Fruit fly (Drosophila melanogaster) whole organism, prepupa: Measurements from ENCODE around the gene CG33777.

Source experiments
- CG6854 ChIP-seq: fragments of 200-800 bp; sonication (Bioruptor generic); optimal IDR thresholded peaks from 2 replicates; lab custom pipeline; 2017; ENCODE audit warnings: missing biosample characterization, mild to moderate bottlenecking, missing genetic modification characterization
- fkh ChIP-seq: fragments of 200-800 bp; sonication (Bioruptor generic); optimal IDR thresholded peaks from 3 replicates; lab custom pipeline; 2017; ENCODE audit warnings: missing biosample characterization, mild to moderate bottlenecking, missing genetic modification characterization, moderate library complexity
- lz ChIP-seq: fragments of 200-800 bp; sonication (Bioruptor generic); optimal IDR thresholded peaks from 3 replicates; lab custom pipeline; 2016; ENCODE audit warnings: missing biosample characterization, missing genetic modification characterization

dm6 chr3L:4541573-4542371 is 13.3 kb downstream of the CG33777 start, which contains the start of gene CG11357:
- peak; percentile 95 for TF ChIP-seq lz
- TF ChIP-seq CG6854 (GFP tag; lab: Kevin White, UChicago) = peak; percentile 95
- peak; percentile 81 for TF ChIP-seq fkh (GFP tag; lab: Kevin White, UChicago)
